Worm (Caenorhabditis elegans) whole organism, early embryonic: Measurements from ENCODE around the gene symk-1.

Experiments
- B0310.2 ChIP-seq: sonication (generic microtip); optimal IDR thresholded peaks from 2 replicates; lab custom pipeline; 2016; ENCODE audit warnings: mild to moderate bottlenecking, missing genetic modification characterization, missing compliant biosample characterization
- F13C5.2 ChIP-seq: sonication (generic microtip); optimal IDR thresholded peaks from 2 replicates; lab custom pipeline; 2017; ENCODE audit warnings: mild to moderate bottlenecking, missing genetic modification characterization, inconsistent platforms, missing compliant biosample characterization
- aly-1 ChIP-seq: sonication (generic microtip); optimal IDR thresholded peaks from 2 replicates; lab custom pipeline; 2016; ENCODE audit warnings: missing genetic modification characterization, missing compliant biosample characterization
- ama-1 ChIP-seq: fragments of 150-350 bp; optimal IDR thresholded peaks from 2 replicates; lab custom pipeline; 2014
- ceh-13 ChIP-seq: fragments of 200-800 bp; sonication (Bioruptor generic); optimal IDR thresholded peaks from 2 replicates; lab custom pipeline; 2018; ENCODE audit warnings: mild to moderate bottlenecking, missing genetic modification characterization, missing compliant biosample characterization
- ceh-36 ChIP-seq: sonication (generic microtip); optimal IDR thresholded peaks from 2 replicates; lab custom pipeline; 2016; ENCODE audit warnings: missing genetic modification characterization, inconsistent platforms, missing compliant biosample characterization
- ets-7 ChIP-seq: sonication (generic microtip); optimal IDR thresholded peaks from 2 replicates; lab custom pipeline; 2016; ENCODE audit warnings: missing genotype, missing genetic modification characterization, missing compliant biosample characterization
- flt-1 ChIP-seq: fragments of 200-800 bp; sonication (Bioruptor generic); IDR thresholded peaks from 2 replicates; pipeline ENCODE4 v1.3.6; 2022; ENCODE audit warnings: missing genetic modification characterization, missing compliant biosample characterization
- hmbx-1 ChIP-seq: sonication (generic microtip); optimal IDR thresholded peaks from 2 replicates; lab custom pipeline; 2016; ENCODE audit warnings: mild to moderate bottlenecking, missing genetic modification characterization, missing compliant biosample characterization
- hmg-4 ChIP-seq: fragments of 200-800 bp; sonication (Bioruptor generic); optimal IDR thresholded peaks from 2 replicates; lab custom pipeline; 2018; ENCODE audit warnings: mild to moderate bottlenecking, missing genetic modification characterization, missing compliant biosample characterization
- pes-1 ChIP-seq: fragments of 200-800 bp; sonication (Bioruptor generic); IDR thresholded peaks from 2 replicates; pipeline ENCODE4 v1.3.6; 2022; ENCODE audit warnings: missing genetic modification reagents, missing genetic modification characterization, missing compliant biosample characterization
- tra-4 ChIP-seq: sonication (generic microtip); optimal IDR thresholded peaks from 2 replicates; lab custom pipeline; 2017; ENCODE audit warnings: missing genetic modification characterization, missing compliant biosample characterization

- no peak for TF ChIP-seq ceh-36 (tag; lab: Kevin White, UChicago)
- TF ChIP-seq hmg-4 (GFP tag; lab: Kevin White, UChicago), result no peak
- no peak for TF ChIP-seq ets-7 (tag; lab: Kevin White, UChicago)
- TF ChIP-seq aly-1 (tag; lab: Kevin White, UChicago), result no peak
- TF ChIP-seq F13C5.2 (tag; lab: Kevin White, UChicago), result no peak
- no peak for TF ChIP-seq ceh-13 (GFP tag; lab: Kevin White, UChicago)
- no peak for TF ChIP-seq pes-1 (GFP tag; lab: Robert Waterston, UW)
- TF ChIP-seq hmbx-1 (tag; lab: Kevin White, UChicago), result no peak
- no peak for TF ChIP-seq ama-1 (lab: Kevin White, UChicago)
- no peak for TF ChIP-seq tra-4 (tag; lab: Kevin White, UChicago)
- no peak for TF ChIP-seq flt-1 (GFP tag; lab: Robert Waterston, UW)
- TF ChIP-seq B0310.2 (tag; lab: Kevin White, UChicago), result no peak
Measured at ce11 chrV:8610633-8611404, 40.7 kb downstream of the symk-1 start, which contains the start of gene fip-4.
